Fruit fly (Drosophila melanogaster): ENCODE results near the gene CG10681.

CG10681 gene

dm6 chr3L:12529431-12530007 lies 28.2 kb downstream of the CG10681 start (continued):
- peak; percentile 39 for TF ChIP-seq Side (GFP tag; optimal IDR thresholded peaks at IDR 0.05)
- TF ChIP-seq oc (tag; optimal IDR thresholded peaks at IDR 0.05): no peak
- peak; percentile 49 for TF ChIP-seq tap (tag; optimal IDR thresholded peaks at IDR 0.05)
- no peak for TF ChIP-seq CG9932 (GFP tag; IDR thresholded peaks at IDR 0.05)
- TF ChIP-seq CG11456 (GFP tag; IDR thresholded peaks at IDR 0.05): peak; percentile 70; the same call in 2 of the 3 replicates
- peak; percentile 58 for TF ChIP-seq CG2678 (tag; optimal IDR thresholded peaks at IDR 0.05)
- 0 out of 3 replicates have a peak, but pooled peaks have one; percentile 14 for TF ChIP-seq CG34224 (GFP tag; IDR thresholded peaks at IDR 0.05; ENCODE audit: partially characterized antibody)
- TF ChIP-seq pho (GFP tag; optimal IDR thresholded peaks at IDR 0.05): no peak
- TF ChIP-seq sens (GFP tag): peak; percentile 5
- TF ChIP-seq Ada2b (GFP tag; IDR thresholded peaks at IDR 0.05): peak; percentile 56
- no peak for TF ChIP-seq pan (optimal IDR thresholded peaks at IDR 0.05)
- TF ChIP-seq pan (GFP tag; optimal IDR thresholded peaks at IDR 0.05 in 1 of 2, IDR thresholded peaks at IDR 0.05 in 1 of 2): peak in 1 of 2 experiments; percentile 60
- no peak for TF ChIP-seq da (GFP tag; optimal IDR thresholded peaks at IDR 0.05)
- TF ChIP-seq CG1024 (GFP tag; IDR thresholded peaks at IDR 0.05): peak; percentile 58; the same call in 1 of the 2 replicates
- peak; percentile 58 for TF ChIP-seq CG17829 (tag; optimal IDR thresholded peaks at IDR 0.05)
- peak; percentile 47 for TF ChIP-seq CG30403 (GFP tag; optimal IDR thresholded peaks at IDR 0.05)
- peak; percentile 26; the same call in 1 of the 2 replicates for TF ChIP-seq Ptx1 (GFP tag; IDR thresholded peaks at IDR 0.05)
- TF ChIP-seq grau (tag; optimal IDR thresholded peaks at IDR 0.05): peak; percentile 45
- TF ChIP-seq CG10274 (GFP tag; optimal IDR thresholded peaks at IDR 0.05): no peak
- TF ChIP-seq CG2875 (GFP tag; optimal IDR thresholded peaks at IDR 0.05): peak; percentile 42
- no peak for TF ChIP-seq ato (GFP tag; IDR thresholded peaks at IDR 0.05; ENCODE audit: partially characterized antibody)
- TF ChIP-seq Aef1 (GFP tag; IDR thresholded peaks at IDR 0.05): 0 out of 3 replicates have a peak, but pooled peaks have one; percentile 34
- TF ChIP-seq Camta (GFP tag; optimal IDR thresholded peaks at IDR 0.05): peak; percentile 14
- no peak for TF ChIP-seq ro (GFP tag; IDR thresholded peaks at IDR 0.05)
- no peak for TF ChIP-seq CG33213 (GFP tag; optimal IDR thresholded peaks at IDR 0.05)
- no peak for TF ChIP-seq CrebB (tag; optimal IDR thresholded peaks at IDR 0.05)
- TF ChIP-seq CG12391 (tag; optimal IDR thresholded peaks at IDR 0.05): peak; percentile 21
- peak; percentile 38 for TF ChIP-seq CG18011 (GFP tag; optimal IDR thresholded peaks at IDR 0.05)
- peak; percentile 40 for TF ChIP-seq Meics (GFP tag; optimal IDR thresholded peaks at IDR 0.05)
- peak; percentile 42 for TF ChIP-seq dmrt11E (tag; optimal IDR thresholded peaks at IDR 0.05)
- peak; percentile 9 for TF ChIP-seq CG15514 (GFP tag; optimal IDR thresholded peaks at IDR 0.05)
- peak; percentile 21 for TF ChIP-seq gcm (GFP tag; optimal IDR thresholded peaks at IDR 0.05)
- peak; percentile 54; the same call in 1 of the 2 replicates for TF ChIP-seq chm (GFP tag; IDR thresholded peaks at IDR 0.05)
- TF ChIP-seq CG32532 (GFP tag; IDR thresholded peaks at IDR 0.05): peak; percentile 22; the same call in 1 of the 2 replicates
- TF ChIP-seq CG7357 (GFP tag; IDR thresholded peaks at IDR 0.05): 0 out of 3 replicates have a peak, but pooled peaks have one; percentile 29
- peak; percentile 41 for TF ChIP-seq en (GFP tag; optimal IDR thresholded peaks at IDR 0.05)
- no peak for TF ChIP-seq luna (GFP tag; optimal IDR thresholded peaks at IDR 0.05)
- no peak for TF ChIP-seq fd102C (GFP tag; optimal IDR thresholded peaks at IDR 0.05)
- no peak for TF ChIP-seq CG2199 (GFP tag; IDR thresholded peaks at IDR 0.05)
- TF ChIP-seq p53 (GFP tag; optimal IDR thresholded peaks at IDR 0.05): no peak
- TF ChIP-seq CG10366 (GFP tag; IDR thresholded peaks at IDR 0.05): peak; percentile 54
- no peak for TF ChIP-seq Fer2 (tag; optimal IDR thresholded peaks at IDR 0.05)
- TF ChIP-seq Fer3 (tag; optimal IDR thresholded peaks at IDR 0.05): peak; percentile 28
- peak; percentile 97 for TF ChIP-seq CG11696 (GFP tag; IDR thresholded peaks at IDR 0.05)
- peak; percentile 32 for TF ChIP-seq Mes4 (GFP tag; optimal IDR thresholded peaks at IDR 0.05)
- peak; percentile 18; the same call in 1 of the 3 replicates for TF ChIP-seq ken (GFP tag; IDR thresholded peaks at IDR 0.05)
- TF ChIP-seq hbn (GFP tag; IDR thresholded peaks at IDR 0.05; ENCODE audit: partially characterized antibody): no peak
- TF ChIP-seq CG11695 (GFP tag; IDR thresholded peaks at IDR 0.05): peak; percentile 47
- no peak for TF ChIP-seq crc (GFP tag; optimal IDR thresholded peaks at IDR 0.05)
- TF ChIP-seq ATbp (GFP tag; optimal IDR thresholded peaks at IDR 0.05): peak; percentile 40
